Worm (Caenorhabditis elegans) whole organism, late embryonic: Measurements from ENCODE around the gene C05G5.5.

Experiments
- C38D4.7 ChIP-seq: fragments of 200-800 bp; sonication (Bioruptor generic); optimal IDR thresholded peaks from 2 replicates; lab custom pipeline; 2018; ENCODE audit warnings: mild to moderate bottlenecking, missing genetic modification characterization, moderate library complexity, missing compliant biosample characterization
- F13H6.1 ChIP-seq: sonication (generic microtip); optimal IDR thresholded peaks from 2 replicates; lab custom pipeline; 2016; ENCODE audit warnings: missing genetic modification characterization, missing compliant biosample characterization
- K02D7.2 ChIP-seq: sonication (generic microtip); optimal IDR thresholded peaks from 2 replicates; lab custom pipeline; 2017; ENCODE audit warnings: mild to moderate bottlenecking, missing genetic modification characterization, missing compliant biosample characterization
- T23F11.4 ChIP-seq: fragments of 200-800 bp; sonication (Bioruptor generic); optimal IDR thresholded peaks from 2 replicates; lab custom pipeline; 2018; ENCODE audit warnings: mild to moderate bottlenecking, missing genetic modification characterization, missing compliant biosample characterization
- ceh-19 ChIP-seq: fragments of 200-800 bp; sonication (Bioruptor generic); optimal IDR thresholded peaks from 2 replicates; lab custom pipeline; 2018; ENCODE audit warnings: mild to moderate bottlenecking, missing genetic modification characterization, missing compliant biosample characterization
- ceh-2 ChIP-seq: sonication (generic microtip); optimal IDR thresholded peaks from 2 replicates; lab custom pipeline; 2016; ENCODE audit warnings: missing genotype, missing genetic modification characterization, missing compliant biosample characterization
- ceh-22 ChIP-seq: sonication (generic microtip); optimal IDR thresholded peaks from 2 replicates; lab custom pipeline; 2017; ENCODE audit warnings: missing biosample characterization, missing genetic modification characterization
- ceh-30 ChIP-seq: fragments of 150-350 bp; optimal IDR thresholded peaks from 2 replicates; lab custom pipeline; 2014; ENCODE audit warnings: missing biosample characterization, missing genetic modification characterization
- ceh-34 ChIP-seq: sonication (generic microtip); optimal IDR thresholded peaks from 2 replicates; lab custom pipeline; 2016; ENCODE audit warnings: mild to moderate bottlenecking, missing genetic modification characterization, missing compliant biosample characterization
- ceh-9 ChIP-seq: sonication (generic microtip); optimal IDR thresholded peaks from 2 replicates; lab custom pipeline; 2016; ENCODE audit warnings: mild to moderate bottlenecking, missing genetic modification characterization, inconsistent platforms, missing compliant biosample characterization
- dmd-4 ChIP-seq: sonication (generic microtip); optimal IDR thresholded peaks from 2 replicates; lab custom pipeline; 2016; ENCODE audit warnings: borderline replicate concordance, missing genetic modification characterization, missing compliant biosample characterization
- elt-2 ChIP-seq: sonication (generic microtip); optimal IDR thresholded peaks from 2 replicates; lab custom pipeline; 2016; ENCODE audit warnings: missing genetic modification reagents, missing genetic modification characterization, missing compliant biosample characterization
- elt-4 ChIP-seq: sonication (generic microtip); optimal IDR thresholded peaks from 2 replicates; lab custom pipeline; 2016; ENCODE audit warnings: missing genetic modification characterization, missing compliant biosample characterization
- ets-4 ChIP-seq: sonication (generic microtip); optimal IDR thresholded peaks from 2 replicates; lab custom pipeline; 2016; ENCODE audit warnings: missing genetic modification characterization, missing compliant biosample characterization
- fax-1 ChIP-seq: sonication (generic microtip); optimal IDR thresholded peaks from 2 replicates; lab custom pipeline; 2016; ENCODE audit warnings: missing genotype, missing genetic modification characterization, missing compliant biosample characterization
- fkh-10 ChIP-seq: fragments of 150-350 bp; optimal IDR thresholded peaks from 2 replicates; lab custom pipeline; 2014; ENCODE audit warnings: missing biosample characterization, missing genetic modification reagents, missing genetic modification characterization
- fkh-6 ChIP-seq: sonication (generic microtip); optimal IDR thresholded peaks from 2 replicates; lab custom pipeline; 2016; ENCODE audit warnings: missing genetic modification characterization, missing compliant biosample characterization
- hlh-13 ChIP-seq: fragments of 200-800 bp; sonication (Bioruptor generic); optimal IDR thresholded peaks from 2 replicates; lab custom pipeline; 2018; ENCODE audit warnings: mild to moderate bottlenecking, missing genetic modification characterization, missing compliant biosample characterization
- hlh-15 ChIP-seq: sonication (generic microtip); optimal IDR thresholded peaks from 2 replicates; lab custom pipeline; 2016; ENCODE audit warnings: missing genetic modification characterization, missing compliant biosample characterization
- hlh-30 ChIP-seq: sonication (generic microtip); optimal IDR thresholded peaks from 2 replicates; lab custom pipeline; 2017; ENCODE audit warnings: antibody characterized with exemption, missing genetic modification characterization, missing compliant biosample characterization; ENCODE audit not compliant: insufficient read depth
- hlh-6 ChIP-seq: sonication (generic microtip); optimal IDR thresholded peaks from 2 replicates; lab custom pipeline; 2016; ENCODE audit warnings: missing genotype, missing genetic modification characterization, missing compliant biosample characterization
- hlh-8 ChIP-seq: sonication (generic microtip); optimal IDR thresholded peaks from 2 replicates; lab custom pipeline; 2016; ENCODE audit warnings: missing genotype, missing genetic modification characterization, missing compliant biosample characterization
- lim-6 ChIP-seq: sonication (generic microtip); optimal IDR thresholded peaks from 2 replicates; lab custom pipeline; 2016; ENCODE audit warnings: missing genetic modification characterization, missing compliant biosample characterization
- lin-11 ChIP-seq: fragments of 200-800 bp; sonication (Bioruptor generic); optimal IDR thresholded peaks from 2 replicates; lab custom pipeline; 2018; ENCODE audit warnings: mild to moderate bottlenecking, missing genetic modification characterization, missing compliant biosample characterization
- madf-2 ChIP-seq: sonication (generic microtip); optimal IDR thresholded peaks from 2 replicates; lab custom pipeline; 2017; ENCODE audit warnings: missing genetic modification characterization, missing compliant biosample characterization
- nhr-232 ChIP-seq: sonication (generic microtip); optimal IDR thresholded peaks from 2 replicates; lab custom pipeline; 2016; ENCODE audit warnings: missing genetic modification characterization, missing compliant biosample characterization
- npax-4 ChIP-seq: sonication (generic microtip); optimal IDR thresholded peaks from 2 replicates; lab custom pipeline; 2016; ENCODE audit warnings: missing genetic modification characterization, missing compliant biosample characterization
- odd-2 ChIP-seq: sonication (generic microtip); optimal IDR thresholded peaks from 2 replicates; lab custom pipeline; 2017; ENCODE audit warnings: antibody characterized with exemption, mild to moderate bottlenecking, missing genetic modification characterization, missing compliant biosample characterization
- pat-9 ChIP-seq: fragments of 200-800 bp; sonication (Bioruptor generic); optimal IDR thresholded peaks from 2 replicates; lab custom pipeline; 2018; ENCODE audit warnings: mild to moderate bottlenecking, missing genetic modification characterization, moderate library complexity, missing compliant biosample characterization
- pax-1 ChIP-seq: fragments of 150-350 bp; optimal IDR thresholded peaks from 2 replicates; lab custom pipeline; 2014; ENCODE audit warnings: missing biosample characterization, missing genetic modification characterization
- pha-2 ChIP-seq: sonication (generic microtip); optimal IDR thresholded peaks from 2 replicates; lab custom pipeline; 2017; ENCODE audit warnings: mild to moderate bottlenecking, missing genetic modification characterization, missing compliant biosample characterization
- pqm-1 ChIP-seq: sonication (generic microtip); optimal IDR thresholded peaks from 2 replicates; lab custom pipeline; 2016; ENCODE audit warnings: missing genetic modification characterization, missing compliant biosample characterization
- pros-1 ChIP-seq: fragments of 150-350 bp; optimal IDR thresholded peaks from 2 replicates; lab custom pipeline; 2014; ENCODE audit warnings: missing biosample characterization, missing genetic modification reagents, missing genetic modification characterization
- sdc-2 ChIP-seq: sonication (generic microtip); optimal IDR thresholded peaks from 2 replicates; lab custom pipeline; 2016; ENCODE audit warnings: missing genotype, missing genetic modification characterization, missing compliant biosample characterization
- tbx-2 ChIP-seq: sonication (generic microtip); optimal IDR thresholded peaks from 2 replicates; lab custom pipeline; 2016; ENCODE audit warnings: missing genetic modification characterization, missing compliant biosample characterization
- ttx-3 ChIP-seq: sonication (generic microtip); optimal IDR thresholded peaks from 2 replicates; lab custom pipeline; 2016; ENCODE audit warnings: missing genetic modification reagents, missing genetic modification characterization, missing compliant biosample characterization
- unc-3 ChIP-seq, 2 experiments: fragments of 200-800 bp in 1 of 2; sonication (Bioruptor generic) in 1 of 2; sonication (generic microtip) in 1 of 2; conservative IDR thresholded peaks in 1 of 2; optimal IDR thresholded peaks in 1 of 2; 2 replicates each; pipeline versions ENCODE4 v1.3.6 to Lab custom; 2016 to 2022; ENCODE audit warnings: missing compliant biosample characterization in 2 of 2, missing genetic modification characterization in 2 of 2, missing genetic modification reagents in 1 of 2
- unc-42 ChIP-seq: sonication (generic microtip); optimal IDR thresholded peaks from 2 replicates; lab custom pipeline; 2016; ENCODE audit warnings: missing genotype, missing genetic modification characterization, missing compliant biosample characterization

Gene C05G5.5

DNA sequence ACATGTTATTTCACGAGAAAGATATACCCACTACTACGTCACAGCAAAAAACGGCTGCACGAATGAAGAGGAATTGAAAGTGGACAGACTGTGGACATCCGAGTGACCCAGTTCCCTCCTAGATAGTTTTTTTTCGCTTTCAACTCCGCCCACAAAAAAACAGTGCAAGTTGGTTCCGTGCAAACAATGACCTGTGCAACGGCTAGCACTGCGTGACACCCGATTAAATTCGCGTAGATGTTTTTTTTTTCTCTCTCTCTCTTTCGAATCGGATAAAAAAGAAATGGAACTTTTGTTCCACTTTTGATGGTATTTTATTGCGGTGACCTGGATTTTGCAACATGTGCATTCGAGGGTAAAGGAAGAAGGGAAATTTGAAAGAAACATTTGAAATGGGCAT is 15.7 kb downstream of the C05G5.5 start:
- no peak for TF ChIP-seq F13H6.1
- TF ChIP-seq K02D7.2 (tag; lab: Kevin White, UChicago), result no peak
- TF ChIP-seq hlh-30, result no peak
- TF ChIP-seq sdc-2 (tag; lab: Kevin White, UChicago), result no peak
- TF ChIP-seq T23F11.4 (GFP tag; lab: Kevin White, UChicago), result no peak
- TF ChIP-seq tbx-2 (tag; lab: Kevin White, UChicago), result no peak
- TF ChIP-seq pha-2 (tag; lab: Kevin White, UChicago), result no peak
- no peak for TF ChIP-seq fax-1
- no peak for TF ChIP-seq ceh-2 (tag; lab: Kevin White, UChicago)
- no peak for TF ChIP-seq elt-4
- no peak for TF ChIP-seq unc-42
- TF ChIP-seq ceh-22 (tag; lab: Kevin White, UChicago), result no peak
- no peak for TF ChIP-seq ttx-3 (tag; lab: Kevin White, UChicago)
- no peak for TF ChIP-seq fkh-6 (tag; lab: Kevin White, UChicago)
- TF ChIP-seq hlh-15 (tag; lab: Kevin White, UChicago), result no peak
- TF ChIP-seq ceh-19 (GFP tag; lab: Kevin White, UChicago), result no peak
- no peak for TF ChIP-seq ceh-30 (tag; lab: Kevin White, UChicago)
- TF ChIP-seq dmd-4 (tag; lab: Kevin White, UChicago), result no peak
- TF ChIP-seq, all 69 proteins: peak for 0

- TF ChIP-seq F13H6.1 (no peak), elt-2 (peak; percentile 0)
- TF ChIP-seq, all 69 proteins: peak for 1
Observed at ce11 chrX:14744496-14744895, 16.4 kb downstream of the C05G5.5 start.

ce11 chrX:14743780-14744179 is 17.1 kb downstream of the C05G5.5 start, which contains the start of gene C05G5.7:
Gene C05G5.7 (minus strand): TSS chrX:14743780.
- TF ChIP-seq hlh-6 (tag; lab: Kevin White, UChicago) (no peak), pat-9 (no peak), hlh-13 (GFP tag; lab: Kevin White, UChicago) (no peak), pax-1 (tag; lab: Kevin White, UChicago) (no peak), odd-2 (tag; lab: Kevin White, UChicago) (no peak), pha-2 (tag; lab: Kevin White, UChicago) (no peak), elt-4 (no peak), fkh-10 (no peak)

DNA sequence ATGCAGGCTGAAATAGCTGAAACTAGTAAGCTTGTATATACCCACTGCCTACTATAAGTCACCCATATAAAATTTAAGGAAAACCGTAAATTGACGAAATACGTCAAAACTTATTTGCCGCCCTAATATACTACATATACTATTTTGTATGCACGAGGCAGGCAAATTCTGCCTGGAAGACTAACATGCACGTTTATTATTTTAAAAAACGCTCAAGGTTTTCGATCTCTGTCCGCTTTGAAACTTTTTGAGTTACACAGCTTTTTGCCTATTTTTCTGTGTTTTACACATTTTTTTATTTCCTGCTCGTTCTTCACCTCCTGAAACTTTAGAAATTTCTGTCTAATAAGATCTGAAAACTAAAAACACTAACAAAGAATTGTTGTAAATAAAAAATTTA is 17.7 kb downstream of the C05G5.5 start:
- TF ChIP-seq fkh-6 (tag; lab: Kevin White, UChicago), result no peak
- no peak for TF ChIP-seq pqm-1 (tag; lab: Kevin White, UChicago)
- no peak for TF ChIP-seq ceh-34
- no peak for TF ChIP-seq npax-4
- no peak for TF ChIP-seq ceh-9 (tag; lab: Kevin White, UChicago)
- TF ChIP-seq pros-1 (tag; lab: Kevin White, UChicago), result no peak
- TF ChIP-seq elt-4, result no peak
- TF ChIP-seq hlh-15 (tag; lab: Kevin White, UChicago), result no peak
- no peak for TF ChIP-seq ets-4 (tag; lab: Kevin White, UChicago)
- TF ChIP-seq hlh-8 (tag; lab: Kevin White, UChicago), result no peak
- TF ChIP-seq unc-3 (GFP tag; conservative IDR thresholded peaks at IDR 0.05; lab: Robert Waterston, UW), result no peak
- no peak for TF ChIP-seq unc-3 (tag; optimal IDR thresholded peaks at IDR 0.05; lab: Kevin White, UChicago)
- TF ChIP-seq ceh-22 (tag; lab: Kevin White, UChicago), result no peak
- TF ChIP-seq lin-11 (tag; lab: Kevin White, UChicago), result no peak
- TF ChIP-seq madf-2, result no peak
- TF ChIP-seq ceh-2 (tag; lab: Kevin White, UChicago), result no peak
- no peak for TF ChIP-seq lim-6 (tag; lab: Kevin White, UChicago)
- no peak for TF ChIP-seq C38D4.7
- no peak for TF ChIP-seq nhr-232
